Worm (Caenorhabditis elegans) whole organism, L4 larva: ENCODE data around the gene mdt-1.2.

Experiments
- F10B5.3 ChIP-seq: sonication (generic microtip); optimal IDR thresholded peaks from 2 replicates; lab custom pipeline; 2016; ENCODE audit warnings: mild to moderate bottlenecking, missing genetic modification characterization, missing compliant biosample characterization
- F26F4.8 ChIP-seq: fragments of 200-800 bp; sonication (Bioruptor generic); conservative IDR thresholded peaks from 2 replicates; pipeline ENCODE4 v1.3.6; 2022; ENCODE audit warnings: missing genetic modification characterization, missing compliant biosample characterization
- F37D6.2 ChIP-seq: sonication (generic microtip); optimal IDR thresholded peaks from 2 replicates; lab custom pipeline; 2016; ENCODE audit warnings: mild to moderate bottlenecking, missing genetic modification characterization, missing compliant biosample characterization
- F44E2.7 ChIP-seq: fragments of 200-800 bp; sonication (Bioruptor generic); IDR thresholded peaks from 2 replicates; pipeline ENCODE4 v2.1.2; 2022; ENCODE audit warnings: missing genetic modification characterization, missing compliant biosample characterization
- Y105C5A.15 ChIP-seq: fragments of 200-800 bp; sonication (Bioruptor generic); IDR thresholded peaks from 2 replicates; pipeline ENCODE4 v1.3.6; 2022; ENCODE audit warnings: missing genetic modification characterization, missing compliant biosample characterization
- Y5F2A.4 ChIP-seq: fragments of 200-800 bp; sonication (Bioruptor generic); optimal IDR thresholded peaks from 2 replicates; lab custom pipeline; 2018; ENCODE audit warnings: mild to moderate bottlenecking, missing genetic modification characterization, missing compliant biosample characterization
- ZK337.2 ChIP-seq: fragments of 200-800 bp; sonication (Bioruptor generic); IDR thresholded peaks from 2 replicates; pipeline ENCODE4 v1.3.6; 2022; ENCODE audit warnings: missing genetic modification reagents, missing genetic modification characterization, missing compliant biosample characterization
- ZK546.5 ChIP-seq, 2 experiments: sonication (generic microtip); optimal IDR thresholded peaks; 2 replicates each; lab custom pipeline; 2017; ENCODE audit warnings: missing biosample characterization in 2 of 2, missing genetic modification characterization in 2 of 2
- aha-1 ChIP-seq: fragments of 150-350 bp; peaks from one replicate; lab custom pipeline; 2014; ENCODE audit warnings: missing biosample characterization, missing genetic modification characterization
- arid-1 ChIP-seq: fragments of 200-800 bp; sonication (Bioruptor generic); conservative IDR thresholded peaks from 2 replicates; pipeline ENCODE4 v1.3.6; 2022; ENCODE audit warnings: missing genetic modification reagents, missing genetic modification characterization, missing compliant biosample characterization
- attf-4 ChIP-seq: sonication (generic microtip); optimal IDR thresholded peaks from 3 replicates; lab custom pipeline; 2017; ENCODE audit warnings: missing biosample characterization, missing genetic modification characterization
- ceh-28 ChIP-seq: fragments of 150-350 bp; optimal IDR thresholded peaks from 2 replicates; lab custom pipeline; 2014; ENCODE audit warnings: missing biosample characterization, missing genetic modification reagents, missing genetic modification characterization
- ceh-44 ChIP-seq: fragments of 200-800 bp; sonication (Bioruptor generic); IDR thresholded peaks from 2 replicates; pipeline ENCODE4 v1.3.6; 2022; ENCODE audit warnings: missing genetic modification reagents, missing genetic modification characterization, missing compliant biosample characterization
- ceh-62 ChIP-seq: sonication (generic microtip); optimal IDR thresholded peaks from 2 replicates; lab custom pipeline; 2017; ENCODE audit warnings: missing biosample characterization, missing genetic modification characterization
- ceh-82 ChIP-seq: sonication (generic microtip); optimal IDR thresholded peaks from 2 replicates; lab custom pipeline; 2017; ENCODE audit warnings: missing biosample characterization, missing genetic modification characterization
- cey-2 ChIP-seq: sonication (generic microtip); optimal IDR thresholded peaks from 3 replicates; lab custom pipeline; 2017; ENCODE audit warnings: missing genetic modification characterization, mild to moderate bottlenecking, missing compliant biosample characterization, antibody characterized with exemption, borderline replicate concordance; ENCODE audit not compliant: insufficient read depth
- ctbp-1 ChIP-seq: fragments of 200-800 bp; sonication (Bioruptor generic); IDR thresholded peaks from 2 replicates; pipeline ENCODE4 v1.3.6; 2022; ENCODE audit warnings: missing genetic modification reagents, missing genetic modification characterization, missing compliant biosample characterization
- daf-12 ChIP-seq: fragments of 150-350 bp; optimal IDR thresholded peaks from 2 replicates; lab custom pipeline; 2014; ENCODE audit warnings: missing biosample characterization, missing genetic modification reagents, missing genetic modification characterization
- daf-19 ChIP-seq: fragments of 200-800 bp; sonication (Bioruptor generic); conservative IDR thresholded peaks from 2 replicates; pipeline ENCODE4 v1.3.6; 2022; ENCODE audit warnings: missing genetic modification characterization, missing compliant biosample characterization
- daf-8 ChIP-seq: fragments of 200-800 bp; sonication (Bioruptor generic); IDR thresholded peaks from 2 replicates; pipeline ENCODE4 v1.3.6; 2022; ENCODE audit warnings: missing genetic modification characterization, missing compliant biosample characterization
- dpl-1 ChIP-seq: fragments of 150-350 bp; optimal IDR thresholded peaks from 2 replicates; lab custom pipeline; 2014; ENCODE audit warnings: missing biosample characterization, missing genetic modification reagents, missing genetic modification characterization
- duxl-1 ChIP-seq: sonication (generic microtip); optimal IDR thresholded peaks from 2 replicates; lab custom pipeline; 2016; ENCODE audit warnings: mild to moderate bottlenecking, missing genetic modification characterization, moderate library complexity, missing compliant biosample characterization; ENCODE audit not compliant: poor library complexity
- dve-1 ChIP-seq: sonication (generic microtip); optimal IDR thresholded peaks from 2 replicates; lab custom pipeline; 2017; ENCODE audit warnings: antibody characterized with exemption, mild to moderate bottlenecking, missing genetic modification characterization, missing compliant biosample characterization; ENCODE audit not compliant: insufficient read depth
- egl-43 ChIP-seq: fragments of 200-800 bp; sonication (Bioruptor generic); IDR thresholded peaks from 2 replicates; pipeline ENCODE4 v1.3.6; 2022; ENCODE audit warnings: missing genetic modification reagents, missing genetic modification characterization, missing compliant biosample characterization
- hif-1 ChIP-seq, 2 experiments: sonication (generic microtip); optimal IDR thresholded peaks; 2 replicates each; lab custom pipeline; 2016 to 2017; ENCODE audit warnings: missing compliant biosample characterization in 2 of 2, missing genetic modification characterization in 2 of 2, missing genetic modification reagents in 2 of 2, missing genotype in 2 of 2, mild to moderate bottlenecking in 1 of 2
- hlh-11 ChIP-seq: fragments of 200-800 bp; sonication (Bioruptor generic); optimal IDR thresholded peaks from 2 replicates; lab custom pipeline; 2018; ENCODE audit warnings: mild to moderate bottlenecking, missing genetic modification characterization, missing compliant biosample characterization
- hlh-30 ChIP-seq: sonication (generic microtip); optimal IDR thresholded peaks from 2 replicates; lab custom pipeline; 2017; ENCODE audit warnings: antibody characterized with exemption, mild to moderate bottlenecking, missing genetic modification characterization, missing compliant biosample characterization; ENCODE audit not compliant: insufficient read depth
- hmg-1.1 ChIP-seq: fragments of 200-800 bp; sonication (Bioruptor generic); IDR thresholded peaks from 2 replicates; pipeline ENCODE4 v1.3.6; 2022; ENCODE audit warnings: missing genetic modification reagents, missing genetic modification characterization, missing compliant biosample characterization
- lin-1 ChIP-seq: fragments of 200-800 bp; sonication (Bioruptor generic); IDR thresholded peaks from 2 replicates; pipeline ENCODE4 v1.3.6; 2022; ENCODE audit warnings: missing genetic modification reagents, missing genetic modification characterization, missing compliant biosample characterization
- lin-13 ChIP-seq: fragments of 150-350 bp; optimal IDR thresholded peaks from 2 replicates; lab custom pipeline; 2014; ENCODE audit warnings: missing biosample characterization, missing genetic modification reagents, missing genetic modification characterization
- lin-39 ChIP-seq: fragments of 150-350 bp; optimal IDR thresholded peaks from 2 replicates; lab custom pipeline; 2014; ENCODE audit warnings: missing biosample characterization, missing genetic modification reagents, missing genetic modification characterization
- lir-3 ChIP-seq: sonication (generic microtip); optimal IDR thresholded peaks from 2 replicates; lab custom pipeline; 2016; ENCODE audit warnings: mild to moderate bottlenecking, missing genetic modification characterization, missing compliant biosample characterization
- lsy-2 ChIP-seq, 2 experiments: fragments of 150-350 bp in 1 of 2; sonication (generic microtip) in 1 of 2; optimal IDR thresholded peaks; 2 replicates each; lab custom pipeline; 2014 to 2017; ENCODE audit warnings: missing biosample characterization in 2 of 2, missing genetic modification characterization in 2 of 2
- madf-9 ChIP-seq: fragments of 200-800 bp; sonication (Bioruptor generic); conservative IDR thresholded peaks from 2 replicates; pipeline ENCODE4 v1.3.6; 2022; ENCODE audit warnings: missing genetic modification reagents, missing genetic modification characterization, missing compliant biosample characterization
- mdl-1 ChIP-seq, 2 experiments: fragments of 150-350 bp in 1 of 2; sonication (generic microtip) in 1 of 2; optimal IDR thresholded peaks; 2 replicates each; lab custom pipeline; 2014 to 2017; ENCODE audit warnings: missing biosample characterization in 2 of 2, missing genetic modification characterization in 2 of 2
- nhr-11 ChIP-seq: fragments of 150-350 bp; optimal IDR thresholded peaks from 2 replicates; lab custom pipeline; 2014; ENCODE audit warnings: missing biosample characterization, missing genetic modification characterization
- nhr-28 ChIP-seq: fragments of 150-350 bp; optimal IDR thresholded peaks from 2 replicates; lab custom pipeline; 2014; ENCODE audit warnings: missing biosample characterization, missing genetic modification characterization
- nhr-42 ChIP-seq: fragments of 200-800 bp; sonication (Bioruptor generic); IDR thresholded peaks from 2 replicates; pipeline ENCODE4 v1.3.6; 2022; ENCODE audit warnings: missing genetic modification characterization, missing compliant biosample characterization
- nhr-48 ChIP-seq: sonication (generic microtip); optimal IDR thresholded peaks from 2 replicates; lab custom pipeline; 2016; ENCODE audit warnings: mild to moderate bottlenecking, missing genetic modification characterization, missing compliant biosample characterization
- nhr-76 ChIP-seq: fragments of 150-350 bp; optimal IDR thresholded peaks from 2 replicates; lab custom pipeline; 2014; ENCODE audit warnings: missing biosample characterization, missing genetic modification characterization
- pqm-1 ChIP-seq: sonication (generic microtip); optimal IDR thresholded peaks from 2 replicates; lab custom pipeline; 2017; ENCODE audit warnings: missing biosample characterization, missing genetic modification characterization
- rbr-2 ChIP-seq: sonication (generic microtip); optimal IDR thresholded peaks from 2 replicates; lab custom pipeline; 2016; ENCODE audit warnings: missing genotype, missing genetic modification characterization, missing compliant biosample characterization
- saeg-2 ChIP-seq: fragments of 200-800 bp; sonication (Bioruptor generic); IDR thresholded peaks from 2 replicates; pipeline ENCODE4 v1.3.6; 2022; ENCODE audit warnings: missing genetic modification reagents, missing genetic modification characterization, missing compliant biosample characterization
- set-16 ChIP-seq: fragments of 200-800 bp; sonication (Bioruptor generic); IDR thresholded peaks from 2 replicates; pipeline ENCODE4 v1.3.6; 2022; ENCODE audit warnings: missing genetic modification reagents, missing genetic modification characterization, missing compliant biosample characterization
- skn-1 ChIP-seq: fragments of 150-350 bp; optimal IDR thresholded peaks from 2 replicates; lab custom pipeline; 2014; ENCODE audit warnings: missing biosample characterization, missing genetic modification characterization
- snpc-4 ChIP-seq: fragments of 150-350 bp; optimal IDR thresholded peaks from 2 replicates; lab custom pipeline; 2014; ENCODE audit warnings: missing biosample characterization, missing genetic modification characterization
- spr-1 ChIP-seq: sonication (generic microtip); optimal IDR thresholded peaks from 2 replicates; lab custom pipeline; 2016; ENCODE audit warnings: mild to moderate bottlenecking, missing genetic modification characterization, missing compliant biosample characterization
- tag-97 ChIP-seq: fragments of 200-800 bp; sonication (Bioruptor generic); IDR thresholded peaks from 2 replicates; pipeline ENCODE4 v1.3.6; 2022; ENCODE audit warnings: missing genetic modification characterization, missing compliant biosample characterization
- unc-130 ChIP-seq: sonication (generic microtip); optimal IDR thresholded peaks from 2 replicates; lab custom pipeline; 2016; ENCODE audit warnings: missing genetic modification reagents, missing genetic modification characterization, missing compliant biosample characterization
- unc-39 ChIP-seq: sonication (generic microtip); optimal IDR thresholded peaks from 2 replicates; lab custom pipeline; 2017; ENCODE audit warnings: missing biosample characterization, missing genetic modification characterization
- zag-1 ChIP-seq: fragments of 150-350 bp; optimal IDR thresholded peaks from 2 replicates; lab custom pipeline; 2014; ENCODE audit warnings: missing biosample characterization, missing genetic modification characterization
- zip-2 ChIP-seq: fragments of 150-350 bp; optimal IDR thresholded peaks from 2 replicates; lab custom pipeline; 2014; ENCODE audit warnings: missing biosample characterization, missing genetic modification characterization
- ztf-7 ChIP-seq: fragments of 150-350 bp; optimal IDR thresholded peaks from 2 replicates; lab custom pipeline; 2014; ENCODE audit warnings: missing biosample characterization, missing genetic modification characterization

mdt-1.2 gene

ce11 chrX:17138060-17138557, 13.2 kb upstream of the mdt-1.2 start, which contains the start of gene cnp-3 (continued):
- peak in 1 of 2 experiments; percentile 18 for TF ChIP-seq hif-1 (tag; optimal IDR thresholded peaks at IDR 0.05; lab: Kevin White, UChicago)
- TF ChIP-seq aha-1 (tag; lab: Kevin White, UChicago): peak; percentile 31
- no peak for TF ChIP-seq daf-19 (GFP tag; lab: Robert Waterston, UW)
- TF ChIP-seq unc-130 (GFP tag; lab: Kevin White, UChicago): no peak
- TF ChIP-seq pqm-1 (tag; lab: Kevin White, UChicago): peak; percentile 2
- TF ChIP-seq ceh-82 (tag; lab: Kevin White, UChicago): no peak
- no peak for TF ChIP-seq zag-1 (tag; lab: Kevin White, UChicago)
- TF ChIP-seq daf-8: no peak
- TF ChIP-seq lin-1 (GFP tag; lab: Robert Waterston, UW): no peak
- TF ChIP-seq egl-43: no peak
- TF ChIP-seq daf-12 (tag; lab: Kevin White, UChicago): no peak
- no peak for TF ChIP-seq snpc-4 (tag; lab: Kevin White, UChicago)
- TF ChIP-seq duxl-1 (tag; lab: Kevin White, UChicago): no peak
- no peak for TF ChIP-seq nhr-11 (tag; lab: Kevin White, UChicago)
- no peak for TF ChIP-seq skn-1
- no peak for TF ChIP-seq Y105C5A.15 (GFP tag; lab: Robert Waterston, UW)
- TF ChIP-seq dve-1 (tag; lab: Kevin White, UChicago): peak; percentile 60
- TF ChIP-seq rbr-2: no peak
- TF ChIP-seq ceh-62: no peak
- TF ChIP-seq F37D6.2 (tag; lab: Kevin White, UChicago): no peak
- TF ChIP-seq nhr-48 (tag; lab: Kevin White, UChicago): peak; percentile 5
- TF ChIP-seq dpl-1 (GFP tag; lab: Kevin White, UChicago): no peak
- TF ChIP-seq attf-4 (tag; lab: Kevin White, UChicago): no peak
- peak; percentile 81 for TF ChIP-seq hlh-11 (tag; lab: Kevin White, UChicago)
- TF ChIP-seq tag-97 (GFP tag; lab: Robert Waterston, UW): no peak
- TF ChIP-seq lsy-2 (tag; optimal IDR thresholded peaks at IDR 0.05; lab: Kevin White, UChicago): peak in 1 of 2 experiments; percentile 40
- TF ChIP-seq lin-39 (tag; lab: Kevin White, UChicago): no peak
- no peak for TF ChIP-seq arid-1
- no peak for TF ChIP-seq zip-2 (tag; lab: Kevin White, UChicago)
- TF ChIP-seq unc-39 (tag; lab: Kevin White, UChicago): no peak
- no peak for TF ChIP-seq nhr-42
- TF ChIP-seq hlh-30 (tag; lab: Kevin White, UChicago): peak; percentile 91
- no peak for TF ChIP-seq nhr-76 (tag; lab: Kevin White, UChicago)
- TF ChIP-seq F26F4.8 (GFP tag; lab: Robert Waterston, UW): no peak
- no peak for TF ChIP-seq saeg-2 (GFP tag; lab: Robert Waterston, UW)
- peak; percentile 20 for TF ChIP-seq lin-13 (GFP tag; lab: Kevin White, UChicago)
- no peak for TF ChIP-seq F10B5.3 (tag; lab: Kevin White, UChicago)
- TF ChIP-seq set-16: no peak
- no peak for TF ChIP-seq F44E2.7 (GFP tag; lab: Robert Waterston, UW)
- TF ChIP-seq spr-1 (tag; lab: Kevin White, UChicago): no peak
- no peak for TF ChIP-seq ceh-28 (tag; lab: Kevin White, UChicago)
- TF ChIP-seq ceh-44 (GFP tag; lab: Robert Waterston, UW): no peak
- no peak for TF ChIP-seq ztf-7 (tag; lab: Kevin White, UChicago)
- TF ChIP-seq ZK337.2: no peak
- no peak for TF ChIP-seq ctbp-1 (GFP tag; lab: Robert Waterston, UW)
- TF ChIP-seq ZK546.5 (tag; optimal IDR thresholded peaks at IDR 0.05; lab: Kevin White, UChicago): no peak
- no peak for TF ChIP-seq Y5F2A.4 (GFP tag; lab: Kevin White, UChicago)
- no peak for TF ChIP-seq hmg-1.1 (GFP tag; lab: Robert Waterston, UW)
- no peak for TF ChIP-seq cey-2 (tag; lab: Kevin White, UChicago)
- no peak for TF ChIP-seq lir-3
- TF ChIP-seq madf-9: no peak
- TF ChIP-seq mdl-1 (tag; optimal IDR thresholded peaks at IDR 0.05; lab: Kevin White, UChicago): peak in 1 of 2 experiments; percentile 23
- no peak for TF ChIP-seq nhr-28 (tag; lab: Kevin White, UChicago)
